Fruit fly (Drosophila melanogaster): ENCODE measurements around the gene mbt.

The mbt gene

dm6 chrX:16644535-16645131 lies 34.1 kb downstream of the mbt start:
- no peak for TF ChIP-seq pan (optimal IDR thresholded peaks at IDR 0.05)

dm6 chrX:16645472-16645871 lies 35.0 kb downstream of the mbt start:
- TF ChIP-seq CG8478 (optimal IDR thresholded peaks at IDR 0.05): no peak
- TF ChIP-seq psq (optimal IDR thresholded peaks at IDR 0.05): no peak
- TF ChIP-seq EcR (GFP tag; optimal IDR thresholded peaks at IDR 0.05): no peak
- no peak for TF ChIP-seq pan (optimal IDR thresholded peaks at IDR 0.05)
- TF ChIP-seq Dll (optimal IDR thresholded peaks at IDR 0.05): no peak

- no peak for TF ChIP-seq Dll (optimal IDR thresholded peaks at IDR 0.05)
- no peak for TF ChIP-seq usp (GFP tag; optimal IDR thresholded peaks at IDR 0.05)
- TF ChIP-seq pan (optimal IDR thresholded peaks at IDR 0.05): no peak
- TF ChIP-seq EcR (GFP tag; optimal IDR thresholded peaks at IDR 0.05): no peak
- TF ChIP-seq psq (optimal IDR thresholded peaks at IDR 0.05): no peak
- TF ChIP-seq CG8478 (optimal IDR thresholded peaks at IDR 0.05): no peak
These were observed 36.7 kb downstream of the mbt start for dm6 chrX:16647092-16647632.

DNA sequence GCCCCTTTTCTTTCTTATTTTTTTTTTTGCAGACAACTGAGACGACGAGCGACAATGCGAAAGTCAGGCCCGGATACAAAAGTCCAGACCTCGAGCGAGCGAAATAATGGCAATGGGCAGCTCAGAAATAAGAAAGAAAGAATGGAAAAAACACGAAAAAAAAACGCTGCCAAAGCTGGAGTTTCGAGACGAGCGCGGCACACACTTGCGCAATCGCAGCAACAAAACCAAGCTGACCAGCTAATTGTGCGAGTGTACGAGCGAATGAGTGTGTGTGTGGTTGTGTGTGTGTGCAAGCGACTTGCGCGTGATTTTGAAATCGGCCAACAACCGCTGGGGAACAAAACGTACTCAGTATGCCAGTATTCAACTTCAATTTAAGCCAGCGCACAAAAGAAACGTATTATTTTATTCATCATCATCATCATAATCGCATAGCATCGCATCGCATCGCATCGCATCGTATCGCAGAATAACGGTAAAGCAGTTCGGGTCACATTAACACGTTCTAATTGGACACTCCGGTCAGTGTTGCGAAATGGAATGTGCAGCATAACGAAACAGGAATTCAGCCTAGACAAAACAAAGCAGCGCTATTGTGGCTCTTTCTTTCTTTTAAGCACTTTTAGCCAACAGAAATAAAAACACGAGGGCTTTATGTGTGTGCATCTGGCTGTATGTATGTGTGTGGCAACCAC lies 37.4 kb downstream of the mbt start:
- TF ChIP-seq psq (optimal IDR thresholded peaks at IDR 0.05) (no peak), Dll (optimal IDR thresholded peaks at IDR 0.05) (no peak), CG8478 (optimal IDR thresholded peaks at IDR 0.05) (no peak), EcR (GFP tag; optimal IDR thresholded peaks at IDR 0.05) (no peak), pan (optimal IDR thresholded peaks at IDR 0.05) (no peak), usp (GFP tag; optimal IDR thresholded peaks at IDR 0.05) (no peak)

- TF ChIP-seq pan (optimal IDR thresholded peaks at IDR 0.05): no peak
- no peak for TF ChIP-seq usp (GFP tag; optimal IDR thresholded peaks at IDR 0.05)
- no peak for TF ChIP-seq EcR (GFP tag; optimal IDR thresholded peaks at IDR 0.05)
- no peak for TF ChIP-seq CG8478 (optimal IDR thresholded peaks at IDR 0.05)
These were observed 37.9 kb downstream of the mbt start for dm6 chrX:16648435-16648781.

DNA sequence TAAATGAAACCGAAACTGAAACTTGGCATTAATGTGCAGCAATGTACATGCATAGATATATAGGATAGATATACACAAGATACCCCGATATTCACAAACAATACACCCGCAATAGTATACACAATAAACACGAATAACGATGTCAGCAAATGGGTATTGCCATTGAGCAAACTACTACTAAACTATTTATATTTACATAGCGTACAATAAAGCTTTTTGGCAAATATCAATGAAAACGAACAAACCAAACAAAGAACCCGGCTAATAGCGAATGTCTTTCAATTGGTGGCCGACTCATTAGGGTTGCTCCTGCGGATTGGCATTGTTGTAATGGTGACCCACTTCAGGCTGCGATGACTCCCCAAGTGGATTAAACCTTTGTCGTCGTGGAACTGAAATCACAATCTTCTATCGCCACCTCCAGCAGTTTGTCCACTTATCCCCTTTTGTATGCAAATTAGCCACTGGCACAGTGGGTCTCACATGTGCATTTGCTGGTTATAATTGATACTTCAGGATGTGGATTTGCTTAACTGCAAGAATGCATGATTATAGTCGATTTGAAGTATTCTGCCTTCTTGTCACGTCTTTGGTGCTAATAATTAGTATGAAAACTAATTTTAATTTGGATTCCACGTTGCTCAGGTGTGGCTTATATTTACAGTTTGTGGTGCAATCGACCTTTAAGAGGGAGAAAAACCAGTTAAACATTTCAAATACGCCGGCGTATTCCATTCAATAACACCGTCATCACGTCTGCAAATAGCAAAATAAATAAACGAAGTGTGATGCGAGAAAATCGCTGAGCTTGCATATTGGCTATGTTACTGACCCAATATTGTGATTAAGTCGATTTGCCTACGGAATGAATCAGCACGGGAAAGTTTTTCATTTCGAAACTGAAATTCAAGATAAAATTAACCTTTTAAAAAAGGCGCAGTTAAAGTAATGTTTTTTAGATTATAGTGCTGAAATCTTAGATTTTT lies 39.9 kb downstream of the mbt start:
- TF ChIP-seq CG8478 (optimal IDR thresholded peaks at IDR 0.05): no peak
- TF ChIP-seq Dll (optimal IDR thresholded peaks at IDR 0.05): no peak
- TF ChIP-seq usp (GFP tag; optimal IDR thresholded peaks at IDR 0.05): no peak
- TF ChIP-seq pan (optimal IDR thresholded peaks at IDR 0.05): no peak
- no peak for TF ChIP-seq psq (optimal IDR thresholded peaks at IDR 0.05)
- no peak for TF ChIP-seq EcR (GFP tag; optimal IDR thresholded peaks at IDR 0.05)

dm6 chrX:16651098-16651497 lies 40.6 kb downstream of the mbt start, which contains the start of the genes CG32573 and CG42512:
Gene CG32573, plus strand, starts transcription at chrX:16651376.
Gene CG42512, plus strand, starts transcription at chrX:16651376.
- TF ChIP-seq usp (GFP tag; optimal IDR thresholded peaks at IDR 0.05) (no peak), Dll (optimal IDR thresholded peaks at IDR 0.05) (no peak), pan (optimal IDR thresholded peaks at IDR 0.05) (no peak), EcR (GFP tag; optimal IDR thresholded peaks at IDR 0.05) (no peak), CG8478 (optimal IDR thresholded peaks at IDR 0.05) (no peak), psq (optimal IDR thresholded peaks at IDR 0.05) (no peak)

DNA sequence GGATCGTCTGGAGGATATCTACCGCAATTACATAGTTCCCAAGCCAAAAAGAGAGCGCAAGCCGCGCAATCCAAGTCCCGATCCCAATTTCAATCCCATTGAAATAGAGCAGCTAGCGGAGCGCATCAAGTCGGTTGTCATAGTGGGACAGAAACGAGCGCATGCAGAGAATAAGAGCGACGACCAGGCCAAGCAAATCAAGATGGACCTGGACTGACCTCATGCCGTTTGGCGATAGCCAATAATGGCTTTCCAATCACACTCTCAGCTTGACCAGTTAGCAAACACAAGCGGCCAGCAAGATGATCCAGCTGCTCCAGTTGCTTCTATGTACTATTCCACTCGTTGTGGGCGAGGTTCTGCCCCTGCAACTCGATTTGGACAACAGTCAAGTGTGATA lies 41.1 kb downstream of the mbt start:
- TF ChIP-seq CG8478 (optimal IDR thresholded peaks at IDR 0.05): no peak
- TF ChIP-seq pan (optimal IDR thresholded peaks at IDR 0.05): no peak
- no peak for TF ChIP-seq Dll (optimal IDR thresholded peaks at IDR 0.05)
- TF ChIP-seq usp (GFP tag; optimal IDR thresholded peaks at IDR 0.05): no peak
- no peak for TF ChIP-seq EcR (GFP tag; optimal IDR thresholded peaks at IDR 0.05)
- TF ChIP-seq psq (optimal IDR thresholded peaks at IDR 0.05): no peak

DNA sequence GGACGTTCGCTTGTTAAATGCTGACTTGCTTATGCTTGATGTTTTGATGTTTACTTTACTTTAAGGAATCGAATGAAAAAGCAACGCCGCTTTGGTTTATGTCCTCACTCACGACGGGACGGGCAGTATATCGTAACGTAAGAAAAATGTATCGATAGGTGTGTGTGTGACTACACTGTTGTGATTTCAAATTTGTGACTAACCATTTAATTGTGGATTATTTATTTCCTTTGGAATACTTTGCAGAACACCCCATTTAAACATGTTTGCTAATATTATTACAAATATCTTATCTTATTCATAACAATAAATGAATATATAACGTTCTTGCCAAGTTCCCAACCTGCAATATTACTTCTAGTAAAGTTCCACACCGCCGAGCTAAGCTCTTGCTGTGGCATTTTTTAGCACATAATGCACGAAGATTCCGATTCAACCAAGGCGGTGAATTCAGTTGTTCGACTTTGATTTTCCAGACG lies 44.5 kb downstream of the mbt start, which contains the start of the genes Nemp and r:
Nemp (minus strand) TSS at position 85 of the 479 bp plus-strand sequence.
r (plus strand) TSS at position 429 of the 479 bp plus-strand sequence.
- no peak for TF ChIP-seq psq (optimal IDR thresholded peaks at IDR 0.05)
- no peak for TF ChIP-seq EcR (GFP tag; optimal IDR thresholded peaks at IDR 0.05)
- no peak for TF ChIP-seq pan (optimal IDR thresholded peaks at IDR 0.05)
- no peak for TF ChIP-seq usp (GFP tag; optimal IDR thresholded peaks at IDR 0.05)
- TF ChIP-seq CG8478 (optimal IDR thresholded peaks at IDR 0.05): no peak
- TF ChIP-seq Dll (optimal IDR thresholded peaks at IDR 0.05): no peak

DNA sequence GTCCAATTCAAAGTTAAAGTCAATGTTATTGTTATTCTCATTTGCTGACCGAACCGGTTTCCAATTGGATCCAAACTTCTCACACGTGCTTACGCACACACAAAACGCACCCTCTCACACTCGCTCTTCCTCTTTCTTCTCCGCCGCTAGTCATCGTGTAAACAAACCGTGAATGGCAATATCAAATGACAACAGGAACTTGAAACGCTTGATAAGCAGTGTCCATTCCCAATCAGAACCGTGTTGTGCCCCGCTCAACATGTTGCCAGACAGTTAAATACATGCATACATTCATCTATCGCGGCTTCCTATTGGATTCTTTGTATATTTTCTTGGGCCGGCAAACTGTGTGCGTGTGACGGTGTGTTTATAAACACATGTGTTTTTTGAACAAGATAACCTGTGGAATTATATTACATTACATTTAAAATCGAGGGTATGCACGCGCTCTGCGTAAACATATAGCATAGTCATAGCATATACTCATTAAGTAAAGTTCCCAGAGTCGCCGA lies 45.3 kb downstream of the mbt start:
- TF ChIP-seq CG8478 (optimal IDR thresholded peaks at IDR 0.05): no peak
- no peak for TF ChIP-seq EcR (GFP tag; optimal IDR thresholded peaks at IDR 0.05)
- TF ChIP-seq usp (GFP tag; optimal IDR thresholded peaks at IDR 0.05): no peak
- no peak for TF ChIP-seq Dll (optimal IDR thresholded peaks at IDR 0.05)
- no peak for TF ChIP-seq psq (optimal IDR thresholded peaks at IDR 0.05)
- TF ChIP-seq pan (optimal IDR thresholded peaks at IDR 0.05): no peak

DNA sequence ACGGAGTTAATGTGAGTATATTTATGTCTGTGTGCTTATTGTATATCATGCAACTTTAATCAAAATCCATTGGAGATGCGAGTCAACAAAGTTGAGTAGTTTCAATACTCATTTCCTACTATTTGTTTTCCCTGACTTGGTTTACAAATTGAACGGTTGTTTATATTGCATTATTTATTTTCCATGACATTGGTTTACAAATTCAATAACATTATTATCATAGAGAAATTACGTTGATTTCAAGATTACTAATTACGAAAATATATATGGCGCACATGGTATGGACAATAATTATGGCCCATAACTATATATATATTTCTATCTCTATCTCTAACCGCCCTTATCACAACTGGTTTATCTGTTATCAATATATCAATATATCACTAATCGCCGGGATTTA lies 50.1 kb downstream of the mbt start:
- TF ChIP-seq psq (optimal IDR thresholded peaks at IDR 0.05) (no peak), CG8478 (optimal IDR thresholded peaks at IDR 0.05) (no peak), usp (GFP tag; optimal IDR thresholded peaks at IDR 0.05) (no peak), pan (optimal IDR thresholded peaks at IDR 0.05) (no peak), Dll (optimal IDR thresholded peaks at IDR 0.05) (no peak)

All from whole organism.